Fruit fly (Drosophila melanogaster) S2 (cell line): ENCODE results near the gene morgue.

ENCODE experiments used
- CG8478 ChIP-seq: fragments of >200 bp; optimal IDR thresholded peaks from 2 replicates; lab custom pipeline; 2018
- CTCF ChIP-seq, 2 experiments: fragments of >200 bp; optimal IDR thresholded peaks; 2 replicates each; lab custom pipeline; 2018

DNA sequence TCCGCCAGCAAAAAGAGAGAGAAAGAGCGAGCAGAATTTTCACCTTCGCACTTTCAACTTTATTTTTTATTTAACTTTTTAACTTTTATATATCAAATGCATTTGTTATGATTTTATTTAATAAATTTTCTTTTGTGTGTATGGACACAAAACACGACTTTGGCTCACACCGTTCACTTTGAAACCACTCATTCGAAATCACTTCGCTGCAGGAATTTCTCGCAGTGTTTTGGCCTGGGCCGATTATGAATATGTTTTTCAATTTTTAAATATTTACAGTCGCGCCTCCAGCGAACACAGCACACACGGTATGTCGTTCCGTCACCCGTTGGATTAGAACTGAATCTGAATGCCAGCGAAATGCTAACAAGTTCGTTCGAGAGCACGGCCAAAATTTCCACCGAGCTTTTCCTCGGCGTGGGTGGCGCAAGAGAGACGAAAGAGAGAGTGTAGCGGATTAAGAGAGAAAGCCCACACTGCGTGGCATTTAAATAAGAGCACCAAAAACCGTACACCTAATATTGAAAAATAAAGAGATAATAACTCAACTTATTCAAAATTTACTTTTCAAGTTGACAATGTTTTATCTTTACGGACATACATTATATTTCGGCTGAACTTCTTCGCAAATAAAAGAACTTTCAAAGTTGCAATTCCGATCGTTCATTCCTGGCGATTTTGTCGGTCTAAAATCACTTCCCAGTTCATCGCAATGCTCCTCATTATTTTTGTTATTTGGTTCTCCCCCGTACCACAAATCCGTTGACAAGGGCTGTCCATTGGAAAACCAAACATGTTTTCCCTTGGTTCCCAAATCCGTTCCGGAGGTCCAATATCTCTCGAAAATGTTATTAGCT lies 3.4 kb downstream of the morgue start, which contains the start of gene CG15431:
- no peak for TF ChIP-seq CG8478 (lab: Kevin White, UChicago)
- no peak for TF ChIP-seq CTCF (optimal IDR thresholded peaks at IDR 0.05; lab: Kevin White, UChicago)
